Fruit fly (Drosophila melanogaster) S2 (cell line): ENCODE measurements around the gene CG18788.

Experiments used
- CG8478 ChIP-seq: fragments of >200 bp; optimal IDR thresholded peaks from 2 replicates; lab custom pipeline; 2018
- CTCF ChIP-seq, 2 experiments: fragments of >200 bp; optimal IDR thresholded peaks; 2 replicates each; lab custom pipeline; 2018

DNA sequence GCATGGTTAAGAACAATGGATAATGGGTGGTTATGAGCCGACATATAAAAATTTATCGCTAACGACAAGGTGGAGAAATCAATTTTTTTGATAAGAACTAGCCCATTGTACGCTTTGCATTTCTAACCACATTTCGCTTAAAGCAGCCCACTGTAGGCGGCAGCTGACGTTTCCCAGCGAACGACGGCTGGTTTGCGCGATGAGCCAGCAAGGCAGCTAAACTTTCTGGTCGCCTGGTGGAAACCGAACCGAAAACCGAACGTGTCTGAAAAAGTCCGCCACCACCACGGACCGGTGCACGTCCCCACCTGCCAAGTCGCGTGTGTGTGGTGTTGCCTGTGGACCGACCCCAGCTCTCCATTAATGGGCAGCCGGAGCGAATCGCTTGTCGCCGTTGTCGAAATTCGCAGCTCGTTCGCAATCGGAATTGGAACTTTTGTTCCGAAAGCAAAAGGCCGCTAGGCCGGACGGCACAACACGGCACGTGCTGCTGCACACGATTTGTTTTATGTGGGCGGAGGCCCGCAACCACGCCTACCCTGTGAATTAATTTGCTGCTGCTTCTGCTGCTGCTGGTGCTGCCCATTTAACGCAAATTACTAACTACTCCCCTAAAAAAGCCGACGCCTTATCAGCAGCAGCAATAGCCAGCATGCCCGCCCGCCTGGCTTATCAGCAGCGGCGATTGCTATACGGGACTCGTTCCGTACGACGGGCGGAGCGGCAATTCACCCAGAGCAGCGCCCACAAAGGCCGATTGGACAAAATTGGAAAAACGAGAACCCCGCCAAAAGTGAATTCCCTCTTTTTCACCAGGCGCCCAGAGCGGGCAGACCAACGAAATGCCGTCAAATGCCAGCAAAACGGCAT lies 30.8 kb upstream of the CG18788 start:
- TF ChIP-seq CG8478 (lab: Kevin White, UChicago) = no peak
- TF ChIP-seq CTCF (optimal IDR thresholded peaks at IDR 0.05; lab: Kevin White, UChicago) = no peak
